Fruit fly (Drosophila melanogaster) whole organism, prepupa: Measurements from ENCODE around the gene CG14968.

Experiments
- Blimp-1 ChIP-seq: fragments of 200-800 bp; sonication (Bioruptor generic); optimal IDR thresholded peaks from 3 replicates; lab custom pipeline; 2017; ENCODE audit warnings: missing biosample characterization, missing genetic modification characterization, mild to moderate bottlenecking, moderate library complexity, missing genetic modification reagents
- CG10669 ChIP-seq: fragments of 200-800 bp; sonication (Bioruptor generic); optimal IDR thresholded peaks from 3 replicates; lab custom pipeline; 2018; ENCODE audit warnings: missing biosample characterization, mild to moderate bottlenecking, missing genetic modification characterization, moderate library complexity
- CG11294 ChIP-seq: fragments of 200-800 bp; sonication (Bioruptor generic); IDR thresholded peaks from 2 replicates; pipeline ENCODE4 v1.3.6; 2022; ENCODE audit warnings: missing biosample characterization, missing genetic modification characterization
- CG11902 ChIP-seq: fragments of 200-800 bp; sonication (Bioruptor generic); optimal IDR thresholded peaks from 3 replicates; lab custom pipeline; 2016; ENCODE audit warnings: missing biosample characterization, missing genetic modification characterization
- CG15336 ChIP-seq: fragments of 200-800 bp; sonication (Bioruptor generic); IDR thresholded peaks from 2 replicates; pipeline ENCODE4 v1.3.6; 2022; ENCODE audit warnings: missing biosample characterization, missing genetic modification characterization
- CG1621 ChIP-seq: fragments of 200-800 bp; sonication (Bioruptor generic); optimal IDR thresholded peaks from 3 replicates; lab custom pipeline; 2018; ENCODE audit warnings: missing biosample characterization, mild to moderate bottlenecking, missing genetic modification characterization
- CG16779 ChIP-seq: fragments of 200-800 bp; sonication (Bioruptor generic); optimal IDR thresholded peaks from 3 replicates; lab custom pipeline; 2017; ENCODE audit warnings: missing biosample characterization, mild to moderate bottlenecking, missing genetic modification characterization
- CG3032 ChIP-seq: fragments of 200-800 bp; optimal IDR thresholded peaks from 2 replicates; lab custom pipeline; 2019; ENCODE audit warnings: missing biosample characterization, mild to moderate bottlenecking, missing genetic modification characterization, moderate library complexity
- CG31627 ChIP-seq: fragments of 200-800 bp; sonication (Bioruptor generic); optimal IDR thresholded peaks from 3 replicates; lab custom pipeline; 2016; ENCODE audit warnings: missing biosample characterization, missing genetic modification characterization
- CG3919 ChIP-seq: fragments of 200-800 bp; sonication (Bioruptor generic); optimal IDR thresholded peaks from 3 replicates; lab custom pipeline; 2016; ENCODE audit warnings: missing biosample characterization, missing genetic modification characterization
- CG6163 ChIP-seq: fragments of 200-800 bp; sonication (Bioruptor generic); IDR thresholded peaks from 3 replicates; pipeline ENCODE4 v1.3.6; 2022; ENCODE audit warnings: missing biosample characterization, missing genetic modification characterization
- CG7368 ChIP-seq: fragments of 200-800 bp; sonication (Bioruptor generic); optimal IDR thresholded peaks from 3 replicates; lab custom pipeline; 2016; ENCODE audit warnings: missing biosample characterization, missing genetic modification characterization
- CG8119 ChIP-seq: fragments of 200-800 bp; sonication (Bioruptor generic); IDR thresholded peaks from 3 replicates; pipeline ENCODE4 v1.3.6; 2022; ENCODE audit warnings: missing biosample characterization, missing genetic modification characterization
- CG8319 ChIP-seq: fragments of 200-800 bp; sonication (Bioruptor generic); optimal IDR thresholded peaks from 3 replicates; lab custom pipeline; 2016; ENCODE audit warnings: missing biosample characterization, missing genetic modification characterization
- CG9139 ChIP-seq: fragments of 200-800 bp; sonication (Bioruptor generic); optimal IDR thresholded peaks from 3 replicates; lab custom pipeline; 2017; ENCODE audit warnings: missing biosample characterization, mild to moderate bottlenecking, missing genetic modification characterization
- Eip75B ChIP-seq: fragments of 200-800 bp; sonication (Bioruptor generic); optimal IDR thresholded peaks from 3 replicates; lab custom pipeline; 2016; ENCODE audit warnings: missing biosample characterization, missing genetic modification characterization
- Eip78C ChIP-seq: fragments of 200-800 bp; sonication (Bioruptor generic); peaks from one replicate; lab custom pipeline; 2016; ENCODE audit warnings: missing biosample characterization, missing genetic modification characterization
- Eip93F ChIP-seq: fragments of 200-800 bp; sonication (Bioruptor generic); optimal IDR thresholded peaks from 2 replicates; lab custom pipeline; 2016; ENCODE audit warnings: missing biosample characterization, mild to moderate bottlenecking, missing genetic modification characterization
- Ets21C ChIP-seq: fragments of 200-800 bp; sonication (Bioruptor generic); optimal IDR thresholded peaks from 3 replicates; lab custom pipeline; 2016; ENCODE audit warnings: missing biosample characterization, missing genetic modification characterization
- Ets96B ChIP-seq: fragments of 200-800 bp; optimal IDR thresholded peaks from 2 replicates; lab custom pipeline; 2019; ENCODE audit warnings: missing biosample characterization, mild to moderate bottlenecking, missing genetic modification characterization, moderate library complexity
- Gug ChIP-seq: fragments of 200-800 bp; sonication (Bioruptor generic); IDR thresholded peaks from 2 replicates; pipeline ENCODE4 v1.3.6; 2022; ENCODE audit warnings: missing biosample characterization, missing genetic modification characterization
- Hr4 ChIP-seq: fragments of 200-800 bp; sonication (Bioruptor generic); optimal IDR thresholded peaks from 3 replicates; lab custom pipeline; 2016; ENCODE audit warnings: missing biosample characterization, missing genetic modification characterization
- Lpt ChIP-seq: fragments of 200-800 bp; sonication (Bioruptor generic); optimal IDR thresholded peaks from 3 replicates; lab custom pipeline; 2016; ENCODE audit warnings: missing biosample characterization, missing genetic modification characterization
- OdsH ChIP-seq: fragments of 200-800 bp; sonication (Bioruptor generic); optimal IDR thresholded peaks from 3 replicates; lab custom pipeline; 2016; ENCODE audit warnings: missing biosample characterization, missing genetic modification characterization
- Sox102F ChIP-seq: fragments of 200-800 bp; sonication (Bioruptor generic); optimal IDR thresholded peaks from 2 replicates; lab custom pipeline; 2016; ENCODE audit warnings: missing biosample characterization, mild to moderate bottlenecking, missing genetic modification characterization
- Sox14 ChIP-seq: fragments of 200-800 bp; sonication (Bioruptor generic); optimal IDR thresholded peaks from 3 replicates; lab custom pipeline; 2016; ENCODE audit warnings: missing biosample characterization, missing genetic modification characterization
- acj6 ChIP-seq: fragments of 200-800 bp; sonication (Bioruptor generic); optimal IDR thresholded peaks from 3 replicates; lab custom pipeline; 2016; ENCODE audit warnings: missing biosample characterization, missing genetic modification characterization
- cyc ChIP-seq: fragments of 200-800 bp; sonication (Bioruptor generic); optimal IDR thresholded peaks from 3 replicates; lab custom pipeline; 2016; ENCODE audit warnings: missing biosample characterization, missing genetic modification characterization
- dsx ChIP-seq: fragments of 200-800 bp; optimal IDR thresholded peaks from 3 replicates; lab custom pipeline; 2019; ENCODE audit warnings: missing biosample characterization, mild to moderate bottlenecking, missing genetic modification characterization, moderate library complexity; ENCODE audit not compliant: poor library complexity, severe bottlenecking
- eg ChIP-seq: fragments of 200-800 bp; sonication (Bioruptor generic); IDR thresholded peaks from 3 replicates; pipeline ENCODE4 v1.3.6; 2022; ENCODE audit warnings: missing biosample characterization, missing genetic modification characterization
- esn ChIP-seq: fragments of 200-800 bp; sonication (Bioruptor generic); optimal IDR thresholded peaks from 2 replicates; lab custom pipeline; 2016; ENCODE audit warnings: missing biosample characterization, mild to moderate bottlenecking, missing genetic modification characterization, moderate library complexity
- fd59A ChIP-seq: fragments of 200-800 bp; sonication (Bioruptor generic); optimal IDR thresholded peaks from 2 replicates; lab custom pipeline; 2017; ENCODE audit warnings: missing biosample characterization, mild to moderate bottlenecking, missing genetic modification characterization, missing genetic modification reagents
- fd85E ChIP-seq: fragments of 200-800 bp; sonication (Bioruptor generic); optimal IDR thresholded peaks from 3 replicates; lab custom pipeline; 2016; ENCODE audit warnings: missing biosample characterization, missing genetic modification characterization
- fkh ChIP-seq: fragments of 200-800 bp; sonication (Bioruptor generic); optimal IDR thresholded peaks from 3 replicates; lab custom pipeline; 2017; ENCODE audit warnings: missing biosample characterization, mild to moderate bottlenecking, missing genetic modification characterization, moderate library complexity
- lz ChIP-seq: fragments of 200-800 bp; sonication (Bioruptor generic); optimal IDR thresholded peaks from 3 replicates; lab custom pipeline; 2016; ENCODE audit warnings: missing biosample characterization, missing genetic modification characterization
- net ChIP-seq: fragments of 200-800 bp; sonication (Bioruptor generic); optimal IDR thresholded peaks from 3 replicates; lab custom pipeline; 2016; ENCODE audit warnings: missing biosample characterization, missing genetic modification characterization
- spab ChIP-seq: fragments of 200-800 bp; sonication (Bioruptor generic); optimal IDR thresholded peaks from 2 replicates; lab custom pipeline; 2017; ENCODE audit warnings: missing biosample characterization, mild to moderate bottlenecking, missing genetic modification characterization, missing genetic modification reagents
- ss ChIP-seq, 2 experiments: fragments of 200-800 bp; sonication (Bioruptor generic); optimal IDR thresholded peaks; 2 replicates in 1 of 2; 3 replicates in 1 of 2; lab custom pipeline; 2017 to 2018; ENCODE audit warnings: mild to moderate bottlenecking in 2 of 2, missing biosample characterization in 2 of 2, missing genetic modification characterization in 2 of 2, moderate library complexity in 1 of 2
- topi ChIP-seq: fragments of 200-800 bp; sonication (Bioruptor generic); optimal IDR thresholded peaks from 3 replicates; lab custom pipeline; 2016; ENCODE audit warnings: missing biosample characterization, missing genetic modification characterization
- vri ChIP-seq: fragments of 200-800 bp; sonication (Bioruptor generic); optimal IDR thresholded peaks from 3 replicates; lab custom pipeline; 2016; ENCODE audit warnings: missing biosample characterization, mild to moderate bottlenecking, missing genetic modification characterization

CG14968 gene

dm6 chr3L:3303087-3303526, at the start of gene CG14968 (continued):
- TF ChIP-seq net (GFP tag; lab: Kevin White, UChicago) = peak; percentile 92
- peak; percentile 99 for TF ChIP-seq CG6163 (GFP tag; lab: Robert Waterston, UW)
- peak; percentile 83 for TF ChIP-seq Ets21C (GFP tag; lab: Kevin White, UChicago)
- peak; percentile 94 for TF ChIP-seq CG11294 (GFP tag; lab: Robert Waterston, UW)
- peak; percentile 97 for TF ChIP-seq eg (GFP tag; lab: Robert Waterston, UW)
- TF ChIP-seq CG9139 = peak; percentile 77
- TF ChIP-seq CG8119 (GFP tag; lab: Robert Waterston, UW) = peak; percentile 97
- TF ChIP-seq fd85E (GFP tag; lab: Kevin White, UChicago) = peak; percentile 86
- TF ChIP-seq, all 60 proteins: peak for 59

dm6 chr3L:3352516-3352915, 49.6 kb upstream of the CG14968 start:
- TF ChIP-seq CG3919 (GFP tag; lab: Kevin White, UChicago) (no peak), acj6 (no peak), Blimp-1 (GFP tag; lab: Kevin White, UChicago) (peak; percentile 44)

- no peak for TF ChIP-seq Eip93F
- no peak for TF ChIP-seq CG11902 (GFP tag; lab: Kevin White, UChicago)
- no peak for TF ChIP-seq fd59A (GFP tag; lab: Kevin White, UChicago)
- no peak for TF ChIP-seq fkh (GFP tag; lab: Kevin White, UChicago)
- no peak for TF ChIP-seq Sox102F (GFP tag; lab: Kevin White, UChicago)
- TF ChIP-seq Eip78C (GFP tag; lab: Kevin White, UChicago) = no peak
- TF ChIP-seq CG3032 = no peak
- no peak for TF ChIP-seq OdsH (GFP tag; lab: Kevin White, UChicago)
- no peak for TF ChIP-seq esn (GFP tag; lab: Kevin White, UChicago)
- no peak for TF ChIP-seq acj6
- TF ChIP-seq CG10669 = no peak
- TF ChIP-seq Hr4 = no peak
- no peak for TF ChIP-seq topi (GFP tag; lab: Kevin White, UChicago)
- no peak for TF ChIP-seq lz (GFP tag; lab: Kevin White, UChicago)
- no peak for TF ChIP-seq cyc (GFP tag; lab: Kevin White, UChicago)
- TF ChIP-seq ss (GFP tag; optimal IDR thresholded peaks at IDR 0.05; lab: Kevin White, UChicago) = no peak
- no peak for TF ChIP-seq CG8319 (GFP tag; lab: Kevin White, UChicago)
- no peak for TF ChIP-seq Gug (GFP tag; lab: Robert Waterston, UW)
- TF ChIP-seq Sox14 (GFP tag; lab: Kevin White, UChicago) = no peak
- TF ChIP-seq CG7368 (GFP tag; lab: Kevin White, UChicago) = no peak
Observed at dm6 chr3L:3351814-3352359, 49.0 kb upstream of the CG14968 start.

- TF ChIP-seq CG15336 = no peak
- TF ChIP-seq spab (GFP tag; lab: Kevin White, UChicago) = no peak
- peak; percentile 78 for TF ChIP-seq vri (GFP tag; lab: Kevin White, UChicago)
- TF ChIP-seq, all 60 proteins: peak for 1
Observed at dm6 chr3L:3350572-3351343, 47.8 kb upstream of the CG14968 start.

dm6 chr3L:3349825-3350123, 46.9 kb upstream of the CG14968 start:
- TF ChIP-seq fd85E (GFP tag; lab: Kevin White, UChicago) = no peak
- TF ChIP-seq CG16779 (tag; lab: Kevin White, UChicago) = no peak
- TF ChIP-seq net (GFP tag; lab: Kevin White, UChicago) = no peak
- no peak for TF ChIP-seq CG31627 (GFP tag; lab: Kevin White, UChicago)
- no peak for TF ChIP-seq CG1621
- TF ChIP-seq acj6 = no peak
- TF ChIP-seq Ets96B (tag; lab: Kevin White, UChicago) = no peak
- no peak for TF ChIP-seq Eip78C (GFP tag; lab: Kevin White, UChicago)
- no peak for TF ChIP-seq Lpt (GFP tag; lab: Kevin White, UChicago)
- no peak for TF ChIP-seq Sox14 (GFP tag; lab: Kevin White, UChicago)
- no peak for TF ChIP-seq Eip75B
- no peak for TF ChIP-seq dsx
- TF ChIP-seq, all 60 proteins: peak for 0
